Fruit fly (Drosophila melanogaster) whole organism, embryonic: Measurements from ENCODE around the gene CG17612.

Experiments used
- Bgb ChIP-seq: fragments of 200-800 bp; sonication (Bioruptor generic); IDR thresholded peaks from 2 replicates; pipeline ENCODE4 v1.3.6; 2022; ENCODE audit warnings: missing biosample characterization, missing genetic modification characterization; ENCODE audit not compliant: partially characterized antibody
- CG10565 ChIP-seq: fragments of 200-800 bp; sonication (Bioruptor generic); optimal IDR thresholded peaks from 3 replicates; lab custom pipeline; 2016; ENCODE audit warnings: missing biosample characterization, mild to moderate bottlenecking, missing genetic modification characterization
- CG11695 ChIP-seq: fragments of 200-800 bp; sonication (Bioruptor generic); IDR thresholded peaks from 3 replicates; pipeline ENCODE4 v1.3.6; 2022; ENCODE audit warnings: missing biosample characterization, missing genetic modification characterization
- CG12299 ChIP-seq: fragments of 200-800 bp; sonication (Bioruptor generic); optimal IDR thresholded peaks from 2 replicates; lab custom pipeline; 2018; ENCODE audit warnings: missing biosample characterization, mild to moderate bottlenecking, missing genetic modification characterization
- CG13894 ChIP-seq: fragments of 200-800 bp; sonication (Bioruptor generic); optimal IDR thresholded peaks from 3 replicates; lab custom pipeline; 2018; ENCODE audit warnings: missing biosample characterization, mild to moderate bottlenecking, missing genetic modification characterization, moderate library complexity
- CG15696 ChIP-seq: fragments of 200-800 bp; sonication (Bioruptor generic); optimal IDR thresholded peaks from 2 replicates; lab custom pipeline; 2019; ENCODE audit warnings: missing biosample characterization, mild to moderate bottlenecking, missing genetic modification characterization, moderate library complexity
- CG17359 ChIP-seq: fragments of 200-800 bp; sonication (Bioruptor generic); optimal IDR thresholded peaks from 3 replicates; lab custom pipeline; 2018; ENCODE audit warnings: missing biosample characterization, mild to moderate bottlenecking, missing genetic modification characterization, moderate library complexity
- CG17361 ChIP-seq: fragments of 200-800 bp; sonication (Bioruptor generic); IDR thresholded peaks from 3 replicates; pipeline ENCODE4 v1.3.6; 2022; ENCODE audit warnings: missing biosample characterization, missing genetic modification characterization
- CG2120 ChIP-seq: fragments of 200-800 bp; sonication (Bioruptor generic); optimal IDR thresholded peaks from 3 replicates; lab custom pipeline; 2016; ENCODE audit warnings: missing biosample characterization, missing genetic modification characterization
- CG2129 ChIP-seq: fragments of 200-800 bp; sonication (Bioruptor generic); IDR thresholded peaks from 2 replicates; pipeline ENCODE4 v1.3.6; 2022; ENCODE audit warnings: missing biosample characterization, missing genetic modification characterization; ENCODE audit not compliant: partially characterized antibody
- CG2199 ChIP-seq: fragments of 200-800 bp; sonication (Bioruptor generic); IDR thresholded peaks from 3 replicates; pipeline ENCODE4 v1.3.6; 2022; ENCODE audit warnings: missing biosample characterization, missing genetic modification characterization
- CG31365 ChIP-seq: fragments of 200-800 bp; sonication (Bioruptor generic); optimal IDR thresholded peaks from 2 replicates; lab custom pipeline; 2018; ENCODE audit warnings: missing biosample characterization, mild to moderate bottlenecking, missing genetic modification characterization
- CG31441 ChIP-seq: fragments of 200-800 bp; sonication (Bioruptor generic); IDR thresholded peaks from 2 replicates; pipeline ENCODE4 v1.3.6; 2022; ENCODE audit warnings: missing biosample characterization, missing genetic modification characterization
- CG7987 ChIP-seq: fragments of 200-800 bp; sonication (Bioruptor generic); optimal IDR thresholded peaks from 2 replicates; lab custom pipeline; 2018; ENCODE audit warnings: missing biosample characterization, mild to moderate bottlenecking, missing genetic modification characterization, moderate library complexity
- CG8281 ChIP-seq: fragments of 200-800 bp; sonication (Bioruptor generic); optimal IDR thresholded peaks from 2 replicates; lab custom pipeline; 2018; ENCODE audit warnings: missing biosample characterization, mild to moderate bottlenecking, missing genetic modification characterization, moderate library complexity
- CG8924 ChIP-seq: fragments of 200-800 bp; optimal IDR thresholded peaks from 3 replicates; lab custom pipeline; 2019; ENCODE audit warnings: missing biosample characterization, mild to moderate bottlenecking, missing genetic modification characterization, moderate library complexity
- D ChIP-seq, 2 experiments: fragments of 200-800 bp in 1 of 2; fragments of >200 bp in 1 of 2; sonication (Bioruptor generic) in 1 of 2; optimal IDR thresholded peaks; 2 replicates in 1 of 2; 3 replicates in 1 of 2; lab custom pipeline; 2017; ENCODE audit warnings: mild to moderate bottlenecking in 1 of 2, missing biosample characterization in 1 of 2, missing genetic modification characterization in 1 of 2, missing genetic modification reagents in 1 of 2
- Deaf1 ChIP-seq: fragments of 200-800 bp; optimal IDR thresholded peaks from 3 replicates; lab custom pipeline; 2019; ENCODE audit warnings: missing biosample characterization, mild to moderate bottlenecking, missing genetic modification characterization, moderate library complexity
- Dek ChIP-seq: fragments of 200-800 bp; sonication (Bioruptor generic); optimal IDR thresholded peaks from 3 replicates; lab custom pipeline; 2019; ENCODE audit warnings: missing biosample characterization, mild to moderate bottlenecking, missing genetic modification characterization, moderate library complexity
- Dp ChIP-seq: fragments of 200-800 bp; sonication (Bioruptor generic); optimal IDR thresholded peaks from 2 replicates; lab custom pipeline; 2018; ENCODE audit warnings: missing biosample characterization, mild to moderate bottlenecking, missing genetic modification characterization, moderate library complexity
- Drgx ChIP-seq: fragments of 200-800 bp; sonication (Bioruptor generic); IDR thresholded peaks from 2 replicates; pipeline ENCODE4 v1.3.6; 2022; ENCODE audit warnings: missing biosample characterization, missing genetic modification characterization
- Elba2 ChIP-seq: fragments of 200-800 bp; sonication (Bioruptor generic); optimal IDR thresholded peaks from 3 replicates; lab custom pipeline; 2016; ENCODE audit warnings: missing biosample characterization, missing genetic modification characterization
- HmgZ ChIP-seq: fragments of 200-800 bp; sonication (Bioruptor generic); optimal IDR thresholded peaks from 2 replicates; lab custom pipeline; 2018; ENCODE audit warnings: missing biosample characterization, mild to moderate bottlenecking, missing genetic modification characterization
- Hmr ChIP-seq: fragments of 200-800 bp; sonication (Bioruptor generic); optimal IDR thresholded peaks from 3 replicates; lab custom pipeline; 2017; ENCODE audit warnings: mild to moderate bottlenecking, missing biosample characterization, missing genetic modification reagents, missing genetic modification characterization
- MESR4 ChIP-seq: fragments of 200-800 bp; sonication (Bioruptor generic); optimal IDR thresholded peaks from 2 replicates; lab custom pipeline; 2018; ENCODE audit warnings: missing biosample characterization, mild to moderate bottlenecking, missing genetic modification characterization, moderate library complexity
- Nf-YC ChIP-seq: fragments of 200-800 bp; optimal IDR thresholded peaks from 3 replicates; lab custom pipeline; 2019; ENCODE audit warnings: missing biosample characterization, mild to moderate bottlenecking, missing genetic modification characterization, moderate library complexity
- Opbp ChIP-seq: fragments of 200-800 bp; sonication (Bioruptor generic); IDR thresholded peaks from 3 replicates; pipeline ENCODE4 v1.3.6; 2022; ENCODE audit warnings: missing biosample characterization, missing genetic modification characterization; ENCODE audit not compliant: partially characterized antibody
- PHDP ChIP-seq: fragments of 200-800 bp; sonication (Bioruptor generic); optimal IDR thresholded peaks from 3 replicates; lab custom pipeline; 2018; ENCODE audit warnings: missing biosample characterization, mild to moderate bottlenecking, missing genetic modification characterization, moderate library complexity
- Scr ChIP-seq: fragments of 200-800 bp; sonication (Bioruptor generic); IDR thresholded peaks from 2 replicates; pipeline ENCODE4 v1.3.6; 2022; ENCODE audit warnings: missing biosample characterization, missing genetic modification characterization; ENCODE audit not compliant: partially characterized antibody
- Xbp1 ChIP-seq: fragments of 200-800 bp; sonication (Bioruptor generic); optimal IDR thresholded peaks from 3 replicates; lab custom pipeline; 2016; ENCODE audit warnings: missing biosample characterization, mild to moderate bottlenecking, missing genetic modification characterization
- Xrp1 ChIP-seq: fragments of 200-800 bp; sonication (Bioruptor generic); IDR thresholded peaks from 2 replicates; pipeline ENCODE4 v1.3.6; 2022; ENCODE audit warnings: missing biosample characterization, missing genetic modification characterization
- amos ChIP-seq: fragments of 200-800 bp; sonication (Bioruptor generic); IDR thresholded peaks from 2 replicates; pipeline ENCODE4 v1.3.6; 2022; ENCODE audit warnings: missing biosample characterization, missing genetic modification characterization; ENCODE audit not compliant: partially characterized antibody
- bab2 ChIP-seq: fragments of 200-800 bp; sonication (Bioruptor generic); optimal IDR thresholded peaks from 2 replicates; lab custom pipeline; 2016; ENCODE audit warnings: missing biosample characterization, missing genetic modification characterization
- chinmo ChIP-seq: fragments of 200-800 bp; sonication (Bioruptor generic); IDR thresholded peaks from 4 replicates; pipeline ENCODE4 v1.3.6; 2022; ENCODE audit warnings: missing biosample characterization, missing genetic modification characterization; ENCODE audit not compliant: partially characterized antibody
- eve ChIP-seq, 2 experiments: fragments of >200 bp; optimal IDR thresholded peaks; 2 replicates each; lab custom pipeline; 2017; ENCODE audit warnings: missing biosample characterization in 2 of 2, missing genetic modification characterization in 2 of 2
- gro ChIP-seq: fragments of 200-800 bp; sonication (Bioruptor generic); optimal IDR thresholded peaks from 2 replicates; lab custom pipeline; 2016; ENCODE audit warnings: missing biosample characterization, missing genetic modification characterization
- ind ChIP-seq: fragments of 200-800 bp; sonication (Bioruptor generic); optimal IDR thresholded peaks from 3 replicates; lab custom pipeline; 2016; ENCODE audit warnings: missing biosample characterization, missing genetic modification characterization
- insv ChIP-seq, 2 experiments: fragments of 200-800 bp; sonication (Bioruptor generic); optimal IDR thresholded peaks; 3 replicates each; lab custom pipeline; 2016 to 2018; ENCODE audit warnings: missing biosample characterization in 2 of 2, missing genetic modification characterization in 2 of 2
- kni ChIP-seq: fragments of 200-800 bp; sonication (Bioruptor generic); optimal IDR thresholded peaks from 3 replicates; lab custom pipeline; 2017; ENCODE audit warnings: mild to moderate bottlenecking, missing biosample characterization, missing genetic modification reagents, missing genetic modification characterization
- lilli ChIP-seq: fragments of 200-800 bp; sonication (Bioruptor generic); optimal IDR thresholded peaks from 3 replicates; lab custom pipeline; 2016; ENCODE audit warnings: missing biosample characterization, missing genetic modification characterization
- peb ChIP-seq: fragments of 200-800 bp; sonication (Bioruptor generic); IDR thresholded peaks from 2 replicates; pipeline ENCODE4 v1.3.6; 2022; ENCODE audit warnings: missing biosample characterization, missing genetic modification characterization
- pita ChIP-seq: fragments of 200-800 bp; sonication (Bioruptor generic); optimal IDR thresholded peaks from 2 replicates; lab custom pipeline; 2017; ENCODE audit warnings: missing biosample characterization, mild to moderate bottlenecking, missing genetic modification characterization
- pzg ChIP-seq: fragments of 200-800 bp; sonication (Bioruptor generic); optimal IDR thresholded peaks from 3 replicates; lab custom pipeline; 2018; ENCODE audit warnings: missing biosample characterization, mild to moderate bottlenecking, missing genetic modification characterization, moderate library complexity
- ro ChIP-seq: fragments of 200-800 bp; sonication (Bioruptor generic); IDR thresholded peaks from 2 replicates; pipeline ENCODE4 v1.3.6; 2022; ENCODE audit warnings: missing biosample characterization, missing genetic modification characterization
- tgo ChIP-seq: fragments of 200-800 bp; sonication (Bioruptor generic); IDR thresholded peaks from 3 replicates; pipeline ENCODE4 v1.3.6; 2022; ENCODE audit warnings: missing biosample characterization, missing genetic modification characterization
- unc-4 ChIP-seq: fragments of 200-800 bp; sonication (Bioruptor generic); IDR thresholded peaks from 2 replicates; pipeline ENCODE4 v1.3.6; 2022; ENCODE audit warnings: missing biosample characterization, missing genetic modification characterization; ENCODE audit not compliant: partially characterized antibody
- vvl ChIP-seq: fragments of 200-800 bp; sonication (Bioruptor generic); IDR thresholded peaks from 2 replicates; pipeline ENCODE4 v1.3.6; 2022; ENCODE audit warnings: missing biosample characterization, missing genetic modification characterization
- wor ChIP-seq: fragments of 200-800 bp; sonication (Bioruptor generic); IDR thresholded peaks from 2 replicates; pipeline ENCODE4 v1.3.6; 2022; ENCODE audit warnings: missing biosample characterization, missing genetic modification characterization

The CG17612 gene

DNA sequence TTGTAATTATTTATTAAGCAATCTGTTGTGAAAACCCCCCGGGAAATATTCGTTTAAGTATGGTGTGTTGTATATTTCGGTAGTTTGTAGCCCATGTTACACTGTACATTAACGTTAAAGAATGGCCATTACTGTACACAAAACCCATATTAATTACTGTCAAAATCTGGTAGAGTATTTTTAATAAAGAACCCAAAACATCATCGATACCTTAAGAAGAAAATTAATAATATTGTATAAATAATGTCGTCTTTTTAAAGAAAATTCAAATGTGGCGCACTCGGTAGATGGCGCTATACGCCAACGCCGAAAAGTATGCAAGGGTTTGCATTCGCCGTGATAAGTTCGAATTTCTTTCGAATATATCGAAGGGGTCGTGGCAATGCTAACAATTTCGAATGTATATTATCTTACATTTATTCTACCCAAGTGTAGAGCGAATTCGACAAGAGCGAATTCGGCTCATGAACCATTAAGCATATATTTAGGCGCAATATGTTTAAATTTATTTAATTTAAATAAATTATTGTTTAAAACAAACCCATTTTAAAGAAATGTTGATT lies 36.9 kb downstream of the CG17612 start (continued):
- TF ChIP-seq insv (GFP tag; optimal IDR thresholded peaks at IDR 0.05; lab: Kevin White, UChicago), result peak in 1 of 2 experiments; percentile 56
- peak; percentile 9 for TF ChIP-seq Nf-YC (tag; lab: Kevin White, UChicago)
- TF ChIP-seq CG2199, result no peak
- TF ChIP-seq lilli, result peak; percentile 32
- TF ChIP-seq Deaf1, result no peak
- TF ChIP-seq kni (GFP tag; lab: Kevin White, UChicago), result no peak
- no peak for TF ChIP-seq D (optimal IDR thresholded peaks at IDR 0.05; lab: Kevin White, UChicago)
- no peak for TF ChIP-seq D (GFP tag; optimal IDR thresholded peaks at IDR 0.05; lab: Kevin White, UChicago)
- peak; percentile 9 for TF ChIP-seq CG2120 (GFP tag; lab: Kevin White, UChicago)
- no peak for TF ChIP-seq ro (GFP tag; lab: Robert Waterston, UW)
- 0 out of 3 replicates have a peak, but pooled peaks have one; percentile 26 for TF ChIP-seq CG17361
- no peak for TF ChIP-seq Elba2
- no peak for TF ChIP-seq wor (GFP tag; lab: Robert Waterston, UW)
- peak; percentile 92 for TF ChIP-seq pita (GFP tag; lab: Kevin White, UChicago)
- no peak for TF ChIP-seq CG11695 (GFP tag; lab: Robert Waterston, UW)
- TF ChIP-seq Bgb (GFP tag; lab: Robert Waterston, UW), result peak; percentile 75
- TF ChIP-seq HmgZ, result peak; percentile 67
- no peak for TF ChIP-seq CG8281
- no peak for TF ChIP-seq peb (GFP tag; lab: Robert Waterston, UW)
- TF ChIP-seq vvl (GFP tag; lab: Robert Waterston, UW), result peak; percentile 55
- no peak for TF ChIP-seq Xbp1 (GFP tag; lab: Kevin White, UChicago)
- TF ChIP-seq bab2 (GFP tag; lab: Kevin White, UChicago), result no peak
- peak; percentile 91 for TF ChIP-seq Dp (GFP tag; lab: Kevin White, UChicago)
- TF ChIP-seq MESR4 (GFP tag; lab: Kevin White, UChicago), result no peak
- no peak for TF ChIP-seq PHDP (tag; lab: Kevin White, UChicago)
- peak; percentile 50 for TF ChIP-seq CG31365 (tag; lab: Kevin White, UChicago)
- TF ChIP-seq CG2129 (GFP tag; lab: Robert Waterston, UW), result no peak
- no peak for TF ChIP-seq CG10565
- TF ChIP-seq CG8924, result peak; percentile 8
- TF ChIP-seq Xrp1, result peak; percentile 31; the same call in 1 of the 2 replicates
- TF ChIP-seq Scr (GFP tag; lab: Robert Waterston, UW), result peak; percentile 17; the same call in 1 of the 2 replicates
- peak; percentile 73; the same call in 1 of the 4 replicates for TF ChIP-seq chinmo (GFP tag; lab: Robert Waterston, UW)
- no peak for TF ChIP-seq ind
- no peak for TF ChIP-seq CG17359 (tag; lab: Kevin White, UChicago)
- peak; percentile 57 for TF ChIP-seq Hmr (GFP tag; lab: Kevin White, UChicago)
- TF ChIP-seq CG31441, result 0 out of 2 replicates have a peak, but pooled peaks have one; percentile 8
- no peak for TF ChIP-seq eve (GFP tag; optimal IDR thresholded peaks at IDR 0.05; lab: Kevin White, UChicago)
- peak; percentile 47; the same call in 1 of the 3 replicates for TF ChIP-seq Opbp (GFP tag; lab: Robert Waterston, UW)
- TF ChIP-seq unc-4 (GFP tag; lab: Robert Waterston, UW), result 0 out of 2 replicates have a peak, but pooled peaks have one; percentile 27
- no peak for TF ChIP-seq CG12299 (tag; lab: Kevin White, UChicago)
- TF ChIP-seq gro (GFP tag; lab: Kevin White, UChicago), result no peak
- TF ChIP-seq CG7987 (GFP tag; lab: Kevin White, UChicago), result peak; percentile 42
- no peak for TF ChIP-seq Drgx
- TF ChIP-seq pzg (GFP tag; lab: Kevin White, UChicago), result peak; percentile 31
- TF ChIP-seq CG15696 (tag; lab: Kevin White, UChicago), result peak; percentile 32
- TF ChIP-seq CG13894 (tag; lab: Kevin White, UChicago), result peak; percentile 45
- no peak for TF ChIP-seq tgo (GFP tag; lab: Robert Waterston, UW)
- TF ChIP-seq amos (GFP tag; lab: Robert Waterston, UW), result peak; percentile 72
- peak; percentile 29 for TF ChIP-seq Dek (tag; lab: Kevin White, UChicago)
